Fruit fly (Drosophila melanogaster) whole organism, embryonic: ENCODE measurements around the gene ppk.

Experiments used
- CG10209 ChIP-seq: fragments of 200-800 bp; sonication (Bioruptor generic); optimal IDR thresholded peaks from 3 replicates; lab custom pipeline; 2017; ENCODE audit warnings: missing biosample characterization, mild to moderate bottlenecking, missing genetic modification characterization, missing genetic modification reagents
- CG10366 ChIP-seq: fragments of 200-800 bp; sonication (Bioruptor generic); IDR thresholded peaks from 2 replicates; pipeline ENCODE4 v1.3.6; 2022; ENCODE audit warnings: missing biosample characterization, missing genetic modification characterization
- CG12104 ChIP-seq: fragments of 200-800 bp; sonication (Bioruptor generic); optimal IDR thresholded peaks from 3 replicates; lab custom pipeline; 2016; ENCODE audit warnings: missing biosample characterization, missing genetic modification characterization
- CG12219 ChIP-seq: fragments of 200-800 bp; sonication (Bioruptor generic); optimal IDR thresholded peaks from 3 replicates; lab custom pipeline; 2018; ENCODE audit warnings: missing biosample characterization, mild to moderate bottlenecking, missing genetic modification characterization
- CG13287 ChIP-seq: fragments of 200-800 bp; sonication (Bioruptor generic); IDR thresholded peaks from 2 replicates; pipeline ENCODE4 v1.3.6; 2022; ENCODE audit warnings: missing biosample characterization, missing genetic modification characterization; ENCODE audit not compliant: partially characterized antibody
- CG1603 ChIP-seq: fragments of 200-800 bp; sonication (Bioruptor generic); optimal IDR thresholded peaks from 2 replicates; lab custom pipeline; 2019; ENCODE audit warnings: missing biosample characterization, mild to moderate bottlenecking, missing genetic modification characterization, moderate library complexity
- CG17186 ChIP-seq: fragments of 200-800 bp; sonication (Bioruptor generic); optimal IDR thresholded peaks from 3 replicates; lab custom pipeline; 2017; ENCODE audit warnings: missing biosample characterization, missing genetic modification reagents, missing genetic modification characterization
- CG17328 ChIP-seq: fragments of 200-800 bp; sonication (Bioruptor generic); IDR thresholded peaks from 2 replicates; pipeline ENCODE4 v1.3.6; 2022; ENCODE audit warnings: missing biosample characterization, missing genetic modification characterization
- CG17385 ChIP-seq: fragments of 200-800 bp; sonication (Bioruptor generic); optimal IDR thresholded peaks from 3 replicates; lab custom pipeline; 2018; ENCODE audit warnings: missing biosample characterization, mild to moderate bottlenecking, missing genetic modification characterization
- CG18011 ChIP-seq: fragments of 200-800 bp; sonication (Bioruptor generic); optimal IDR thresholded peaks from 2 replicates; lab custom pipeline; 2017; ENCODE audit warnings: missing biosample characterization, missing genetic modification characterization, mild to moderate bottlenecking, moderate library complexity, missing genotype
- CG31224 ChIP-seq: fragments of 200-800 bp; sonication (Bioruptor generic); IDR thresholded peaks from 2 replicates; pipeline ENCODE4 v1.3.6; 2022; ENCODE audit warnings: missing biosample characterization, missing genetic modification characterization
- CG31388 ChIP-seq: fragments of 200-800 bp; sonication (Bioruptor generic); optimal IDR thresholded peaks from 2 replicates; lab custom pipeline; 2016; ENCODE audit warnings: missing biosample characterization, missing genetic modification characterization
- CG4360 ChIP-seq: fragments of 200-800 bp; sonication (Bioruptor generic); IDR thresholded peaks from 2 replicates; pipeline ENCODE4 v1.3.6; 2022; ENCODE audit warnings: missing biosample characterization, missing genetic modification characterization
- CG5953 ChIP-seq: fragments of 200-800 bp; sonication (Bioruptor generic); IDR thresholded peaks from 2 replicates; pipeline ENCODE4 v1.3.6; 2022; ENCODE audit warnings: missing biosample characterization, missing genetic modification characterization
- CG6272 ChIP-seq: fragments of 200-800 bp; sonication (Bioruptor generic); IDR thresholded peaks from 2 replicates; pipeline ENCODE4 v1.3.6; 2022; ENCODE audit warnings: missing biosample characterization, missing genetic modification characterization
- CG6791 ChIP-seq: fragments of 200-800 bp; sonication (Bioruptor generic); IDR thresholded peaks from 3 replicates; pipeline ENCODE4 v1.3.6; 2022; ENCODE audit warnings: missing biosample characterization, missing genetic modification characterization; ENCODE audit not compliant: partially characterized antibody
- CG7928 ChIP-seq: fragments of 200-800 bp; sonication (Bioruptor generic); optimal IDR thresholded peaks from 2 replicates; lab custom pipeline; 2017; ENCODE audit warnings: missing biosample characterization, mild to moderate bottlenecking, missing genetic modification characterization
- CG7963 ChIP-seq: fragments of 200-800 bp; sonication (Bioruptor generic); IDR thresholded peaks from 3 replicates; pipeline ENCODE4 v1.3.6; 2022; ENCODE audit warnings: missing biosample characterization, missing genetic modification characterization; ENCODE audit not compliant: partially characterized antibody
- CG8281 ChIP-seq: fragments of 200-800 bp; sonication (Bioruptor generic); optimal IDR thresholded peaks from 2 replicates; lab custom pipeline; 2018; ENCODE audit warnings: missing biosample characterization, mild to moderate bottlenecking, missing genetic modification characterization, moderate library complexity
- CG9797 ChIP-seq: fragments of 200-800 bp; sonication (Bioruptor generic); optimal IDR thresholded peaks from 3 replicates; lab custom pipeline; 2018; ENCODE audit warnings: missing biosample characterization, mild to moderate bottlenecking, missing genetic modification characterization
- CTCF ChIP-seq: fragments of 200-800 bp; sonication (Bioruptor generic); optimal IDR thresholded peaks from 2 replicates; lab custom pipeline; 2017; ENCODE audit warnings: missing biosample characterization, mild to moderate bottlenecking, missing genetic modification characterization, moderate library complexity
- Doc3 ChIP-seq: fragments of 200-800 bp; sonication (Bioruptor generic); IDR thresholded peaks from 3 replicates; pipeline ENCODE4 v1.3.6; 2022; ENCODE audit warnings: missing biosample characterization, missing genetic modification characterization; ENCODE audit not compliant: partially characterized antibody
- E2f2 ChIP-seq: fragments of 200-800 bp; sonication (Bioruptor generic); IDR thresholded peaks from 2 replicates; pipeline ENCODE4 v1.3.6; 2022; ENCODE audit warnings: missing biosample characterization, missing genetic modification characterization
- Ets97D ChIP-seq: fragments of 200-800 bp; sonication (Bioruptor generic); optimal IDR thresholded peaks from 3 replicates; lab custom pipeline; 2016; ENCODE audit warnings: missing biosample characterization, missing genetic modification characterization
- HLHmδ ChIP-seq: fragments of 200-800 bp; sonication (Bioruptor generic); optimal IDR thresholded peaks from 2 replicates; lab custom pipeline; 2018; ENCODE audit warnings: missing biosample characterization, mild to moderate bottlenecking, missing genetic modification characterization, moderate library complexity
- MBD-R2 ChIP-seq: fragments of 200-800 bp; sonication (Bioruptor generic); IDR thresholded peaks from 2 replicates; pipeline ENCODE4 v1.3.6; 2022; ENCODE audit warnings: missing biosample characterization, missing genetic modification characterization
- MESR4 ChIP-seq: fragments of 200-800 bp; sonication (Bioruptor generic); optimal IDR thresholded peaks from 2 replicates; lab custom pipeline; 2018; ENCODE audit warnings: missing biosample characterization, mild to moderate bottlenecking, missing genetic modification characterization, moderate library complexity
- Med ChIP-seq: fragments of 200-800 bp; sonication (Bioruptor generic); peaks from one replicate; lab custom pipeline; 2016; ENCODE audit warnings: missing biosample characterization, missing genetic modification characterization, mild to moderate bottlenecking, inconsistent platforms, moderate library complexity
- Neu2 ChIP-seq: fragments of 200-800 bp; sonication (Bioruptor generic); optimal IDR thresholded peaks from 3 replicates; lab custom pipeline; 2016; ENCODE audit warnings: missing biosample characterization, missing genetic modification characterization, borderline replicate concordance
- Opbp ChIP-seq: fragments of 200-800 bp; sonication (Bioruptor generic); IDR thresholded peaks from 3 replicates; pipeline ENCODE4 v1.3.6; 2022; ENCODE audit warnings: missing biosample characterization, missing genetic modification characterization; ENCODE audit not compliant: partially characterized antibody
- Scr ChIP-seq: fragments of 200-800 bp; sonication (Bioruptor generic); IDR thresholded peaks from 2 replicates; pipeline ENCODE4 v1.3.6; 2022; ENCODE audit warnings: missing biosample characterization, missing genetic modification characterization; ENCODE audit not compliant: partially characterized antibody
- Sry-δ ChIP-seq: fragments of 200-800 bp; sonication (Bioruptor generic); optimal IDR thresholded peaks from 2 replicates; lab custom pipeline; 2016; ENCODE audit warnings: missing biosample characterization, missing genetic modification characterization
- YL-1 ChIP-seq: fragments of 200-800 bp; sonication (Bioruptor generic); optimal IDR thresholded peaks from 3 replicates; lab custom pipeline; 2017; ENCODE audit warnings: missing biosample characterization, mild to moderate bottlenecking, missing genetic modification characterization
- amos ChIP-seq: fragments of 200-800 bp; sonication (Bioruptor generic); IDR thresholded peaks from 2 replicates; pipeline ENCODE4 v1.3.6; 2022; ENCODE audit warnings: missing biosample characterization, missing genetic modification characterization; ENCODE audit not compliant: partially characterized antibody
- aop ChIP-seq: fragments of 200-800 bp; sonication (Bioruptor generic); IDR thresholded peaks from 2 replicates; pipeline ENCODE4 v1.3.6; 2022; ENCODE audit warnings: missing biosample characterization, missing genetic modification characterization
- ato ChIP-seq: fragments of 200-800 bp; sonication (Bioruptor generic); IDR thresholded peaks from 2 replicates; pipeline ENCODE4 v1.3.6; 2022; ENCODE audit warnings: missing biosample characterization, missing genetic modification characterization; ENCODE audit not compliant: partially characterized antibody
- az2 ChIP-seq: fragments of 200-800 bp; sonication (Bioruptor generic); optimal IDR thresholded peaks from 3 replicates; lab custom pipeline; 2016; ENCODE audit warnings: missing biosample characterization, missing genetic modification characterization
- dan ChIP-seq: fragments of 200-800 bp; sonication (Bioruptor generic); IDR thresholded peaks from 2 replicates; pipeline ENCODE4 v1.3.6; 2022; ENCODE audit warnings: missing biosample characterization, missing genetic modification characterization
- dati ChIP-seq: fragments of 200-800 bp; sonication (Bioruptor generic); IDR thresholded peaks from 2 replicates; pipeline ENCODE4 v1.3.6; 2022; ENCODE audit warnings: missing biosample characterization, missing genetic modification characterization
- dysf ChIP-seq: fragments of 200-800 bp; sonication (Bioruptor generic); IDR thresholded peaks from 3 replicates; pipeline ENCODE4 v1.3.6; 2022; ENCODE audit warnings: missing biosample characterization, missing genetic modification characterization
- fru ChIP-seq: fragments of >200 bp; optimal IDR thresholded peaks from 2 replicates; lab custom pipeline; 2017
- gce ChIP-seq: fragments of 200-800 bp; sonication (Bioruptor generic); IDR thresholded peaks from 3 replicates; pipeline ENCODE4 v1.3.6; 2022; ENCODE audit warnings: missing biosample characterization, missing genetic modification characterization
- hb ChIP-seq: fragments of 200-800 bp; sonication (Bioruptor generic); IDR thresholded peaks from 3 replicates; pipeline ENCODE4 v1.3.6; 2022; ENCODE audit warnings: missing biosample characterization, missing genetic modification characterization; ENCODE audit not compliant: partially characterized antibody
- hbn ChIP-seq: fragments of 200-800 bp; sonication (Bioruptor generic); IDR thresholded peaks from 2 replicates; pipeline ENCODE4 v1.3.6; 2022; ENCODE audit warnings: missing biosample characterization, missing genetic modification characterization; ENCODE audit not compliant: partially characterized antibody
- pita ChIP-seq: fragments of 200-800 bp; sonication (Bioruptor generic); optimal IDR thresholded peaks from 2 replicates; lab custom pipeline; 2017; ENCODE audit warnings: missing biosample characterization, mild to moderate bottlenecking, missing genetic modification characterization
- schlank ChIP-seq: fragments of 200-800 bp; sonication (Bioruptor generic); optimal IDR thresholded peaks from 2 replicates; lab custom pipeline; 2018; ENCODE audit warnings: missing biosample characterization, mild to moderate bottlenecking, missing genetic modification characterization
- sens ChIP-seq: fragments of 200-800 bp; sonication (Bioruptor generic); peaks from one replicate; lab custom pipeline; 2016; ENCODE audit warnings: missing biosample characterization, missing genetic modification characterization
- sr ChIP-seq: fragments of 200-800 bp; sonication (Bioruptor generic); IDR thresholded peaks from 3 replicates; pipeline ENCODE4 v1.3.6; 2022; ENCODE audit warnings: missing biosample characterization, missing genetic modification characterization
- tup ChIP-seq: fragments of 200-800 bp; sonication (Bioruptor generic); optimal IDR thresholded peaks from 2 replicates; lab custom pipeline; 2016; ENCODE audit warnings: missing biosample characterization, mild to moderate bottlenecking, missing genetic modification characterization, moderate library complexity
- tx ChIP-seq: fragments of 200-800 bp; sonication (Bioruptor generic); optimal IDR thresholded peaks from 2 replicates; lab custom pipeline; 2016; ENCODE audit warnings: missing biosample characterization, missing genetic modification characterization
- zen2 ChIP-seq: fragments of 200-800 bp; sonication (Bioruptor generic); IDR thresholded peaks from 3 replicates; pipeline ENCODE4 v1.3.6; 2022; ENCODE audit warnings: missing biosample characterization, missing genetic modification characterization; ENCODE audit not compliant: partially characterized antibody

ppk gene

DNA sequence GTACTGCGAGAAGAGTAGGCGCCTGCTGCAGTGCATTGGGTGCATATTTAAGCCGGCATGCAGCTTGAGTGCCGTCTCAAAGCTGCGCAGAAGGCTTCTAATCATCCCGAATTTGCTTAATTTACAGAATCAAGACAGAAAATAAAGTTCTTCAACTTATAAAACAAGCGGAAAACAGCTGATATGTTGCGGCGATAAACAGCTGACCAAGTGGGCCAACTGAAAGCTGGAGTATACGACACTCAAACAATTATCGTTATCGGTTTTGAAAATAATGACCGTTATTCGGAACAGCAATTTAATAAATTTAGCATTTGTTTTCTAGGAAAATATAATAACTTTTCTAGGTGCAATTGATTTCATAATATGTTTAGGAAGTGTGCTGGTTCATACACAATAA, 32.4 kb downstream of the ppk start, which contains the start of gene mTTF (continued):
- TF ChIP-seq Sry-δ (GFP tag; lab: Kevin White, UChicago) (peak; percentile 47), dan (GFP tag; lab: Robert Waterston, UW) (no peak), CG18011 (GFP tag; lab: Kevin White, UChicago) (peak; percentile 99), CG10366 (GFP tag; lab: Robert Waterston, UW) (no peak), gce (GFP tag; lab: Robert Waterston, UW) (no peak), dysf (no peak), tup (no peak), CG31224 (GFP tag; lab: Robert Waterston, UW) (no peak), hbn (GFP tag; lab: Robert Waterston, UW) (peak; percentile 56; the same call in 1 of the 2 replicates), HLHmδ (GFP tag; lab: Kevin White, UChicago) (no peak), dati (no peak), Opbp (GFP tag; lab: Robert Waterston, UW) (peak; percentile 46; the same call in 2 of the 3 replicates), CG1603 (tag; lab: Kevin White, UChicago) (peak; percentile 72), CG12219 (GFP tag; lab: Kevin White, UChicago) (no peak), CG6791 (peak; percentile 58; the same call in 2 of the 3 replicates), tx (GFP tag; lab: Kevin White, UChicago) (no peak), hb (GFP tag; lab: Robert Waterston, UW) (no peak), Ets97D (GFP tag; lab: Kevin White, UChicago) (peak; percentile 59), schlank (tag; lab: Kevin White, UChicago) (no peak), CG17186 (GFP tag; lab: Kevin White, UChicago) (peak; percentile 30), Scr (GFP tag; lab: Robert Waterston, UW) (peak; percentile 49), CG13287 (GFP tag; lab: Robert Waterston, UW) (peak; percentile 72), CG7928 (GFP tag; lab: Kevin White, UChicago) (no peak), CG31388 (GFP tag; lab: Kevin White, UChicago) (no peak), aop (GFP tag; lab: Robert Waterston, UW) (no peak), CG6272 (no peak), Med (GFP tag; lab: Kevin White, UChicago) (peak; percentile 67), CG12104 (no peak), MESR4 (GFP tag; lab: Kevin White, UChicago) (peak; percentile 53), CTCF (GFP tag; lab: Kevin White, UChicago) (peak; percentile 37), az2 (no peak), zen2 (GFP tag; lab: Robert Waterston, UW) (no peak), sr (GFP tag; lab: Robert Waterston, UW) (no peak), CG5953 (GFP tag; lab: Robert Waterston, UW) (no peak), sens (GFP tag; lab: Kevin White, UChicago) (peak; percentile 53), CG17328 (no peak), MBD-R2 (GFP tag; lab: Robert Waterston, UW) (peak; percentile 97), CG17385 (GFP tag; lab: Kevin White, UChicago) (no peak), E2f2 (GFP tag; lab: Robert Waterston, UW) (peak; percentile 78), Doc3 (0 out of 3 replicates have a peak, but pooled peaks have one; percentile 41), YL-1 (GFP tag; lab: Kevin White, UChicago) (peak; percentile 28), pita (no peak), ato (GFP tag; lab: Robert Waterston, UW) (peak; percentile 62; the same call in 1 of the 2 replicates), fru (lab: Kevin White, UChicago) (no peak), amos (peak; percentile 36; the same call in 1 of the 2 replicates), CG10209 (GFP tag; lab: Kevin White, UChicago) (no peak), CG7963 (peak; percentile 37; the same call in 1 of the 3 replicates), CG4360 (GFP tag; lab: Robert Waterston, UW) (no peak), CG8281 (no peak), Neu2 (GFP tag; lab: Kevin White, UChicago) (no peak), CG9797 (GFP tag; lab: Kevin White, UChicago) (peak; percentile 16)
